Fruit fly (Drosophila melanogaster) whole organism, prepupa: ENCODE measurements around the gene svp.

ENCODE experiments used
- Blimp-1 ChIP-seq: fragments of 200-800 bp; sonication (Bioruptor generic); optimal IDR thresholded peaks from 3 replicates; lab custom pipeline; 2017; ENCODE audit warnings: missing biosample characterization, missing genetic modification characterization, mild to moderate bottlenecking, moderate library complexity, missing genetic modification reagents
- CG11294 ChIP-seq: fragments of 200-800 bp; sonication (Bioruptor generic); IDR thresholded peaks from 2 replicates; pipeline ENCODE4 v1.3.6; 2022; ENCODE audit warnings: missing biosample characterization, missing genetic modification characterization
- CG11902 ChIP-seq: fragments of 200-800 bp; sonication (Bioruptor generic); optimal IDR thresholded peaks from 3 replicates; lab custom pipeline; 2016; ENCODE audit warnings: missing biosample characterization, missing genetic modification characterization
- CG15336 ChIP-seq: fragments of 200-800 bp; sonication (Bioruptor generic); IDR thresholded peaks from 2 replicates; pipeline ENCODE4 v1.3.6; 2022; ENCODE audit warnings: missing biosample characterization, missing genetic modification characterization
- CG1621 ChIP-seq: fragments of 200-800 bp; sonication (Bioruptor generic); optimal IDR thresholded peaks from 3 replicates; lab custom pipeline; 2018; ENCODE audit warnings: missing biosample characterization, mild to moderate bottlenecking, missing genetic modification characterization
- CG3032 ChIP-seq: fragments of 200-800 bp; optimal IDR thresholded peaks from 2 replicates; lab custom pipeline; 2019; ENCODE audit warnings: missing biosample characterization, mild to moderate bottlenecking, missing genetic modification characterization, moderate library complexity
- CG31627 ChIP-seq: fragments of 200-800 bp; sonication (Bioruptor generic); optimal IDR thresholded peaks from 3 replicates; lab custom pipeline; 2016; ENCODE audit warnings: missing biosample characterization, missing genetic modification characterization
- CG3919 ChIP-seq: fragments of 200-800 bp; sonication (Bioruptor generic); optimal IDR thresholded peaks from 3 replicates; lab custom pipeline; 2016; ENCODE audit warnings: missing biosample characterization, missing genetic modification characterization
- CG4318 ChIP-seq: fragments of 200-800 bp; sonication (Bioruptor generic); optimal IDR thresholded peaks from 3 replicates; lab custom pipeline; 2017; ENCODE audit warnings: missing biosample characterization, mild to moderate bottlenecking, missing genetic modification characterization
- CG6792 ChIP-seq: fragments of 200-800 bp; sonication (Bioruptor generic); optimal IDR thresholded peaks from 3 replicates; lab custom pipeline; 2016; ENCODE audit warnings: missing biosample characterization, missing genetic modification characterization
- CG7368 ChIP-seq: fragments of 200-800 bp; sonication (Bioruptor generic); optimal IDR thresholded peaks from 3 replicates; lab custom pipeline; 2016; ENCODE audit warnings: missing biosample characterization, missing genetic modification characterization
- CG8632 ChIP-seq: fragments of 200-800 bp; sonication (Bioruptor generic); optimal IDR thresholded peaks from 3 replicates; lab custom pipeline; 2016; ENCODE audit warnings: missing biosample characterization, missing genetic modification characterization
- Eip78C ChIP-seq: fragments of 200-800 bp; sonication (Bioruptor generic); peaks from one replicate; lab custom pipeline; 2016; ENCODE audit warnings: missing biosample characterization, missing genetic modification characterization
- Eip93F ChIP-seq: fragments of 200-800 bp; sonication (Bioruptor generic); optimal IDR thresholded peaks from 2 replicates; lab custom pipeline; 2016; ENCODE audit warnings: missing biosample characterization, mild to moderate bottlenecking, missing genetic modification characterization
- Ets21C ChIP-seq: fragments of 200-800 bp; sonication (Bioruptor generic); optimal IDR thresholded peaks from 3 replicates; lab custom pipeline; 2016; ENCODE audit warnings: missing biosample characterization, missing genetic modification characterization
- Ets96B ChIP-seq: fragments of 200-800 bp; optimal IDR thresholded peaks from 2 replicates; lab custom pipeline; 2019; ENCODE audit warnings: missing biosample characterization, mild to moderate bottlenecking, missing genetic modification characterization, moderate library complexity
- Hr39 ChIP-seq: fragments of 200-800 bp; sonication (Bioruptor generic); optimal IDR thresholded peaks from 2 replicates; lab custom pipeline; 2016; ENCODE audit warnings: missing biosample characterization, missing genetic modification characterization
- Met ChIP-seq: fragments of 200-800 bp; sonication (Bioruptor generic); optimal IDR thresholded peaks from 3 replicates; lab custom pipeline; 2016; ENCODE audit warnings: missing biosample characterization, missing genetic modification characterization
- OdsH ChIP-seq: fragments of 200-800 bp; sonication (Bioruptor generic); optimal IDR thresholded peaks from 3 replicates; lab custom pipeline; 2016; ENCODE audit warnings: missing biosample characterization, missing genetic modification characterization
- Smox ChIP-seq: fragments of 200-800 bp; sonication (Bioruptor generic); optimal IDR thresholded peaks from 3 replicates; lab custom pipeline; 2016; ENCODE audit warnings: missing biosample characterization, missing genetic modification characterization
- Sox102F ChIP-seq: fragments of 200-800 bp; sonication (Bioruptor generic); optimal IDR thresholded peaks from 2 replicates; lab custom pipeline; 2016; ENCODE audit warnings: missing biosample characterization, mild to moderate bottlenecking, missing genetic modification characterization
- Sox14 ChIP-seq: fragments of 200-800 bp; sonication (Bioruptor generic); optimal IDR thresholded peaks from 3 replicates; lab custom pipeline; 2016; ENCODE audit warnings: missing biosample characterization, missing genetic modification characterization
- acj6 ChIP-seq: fragments of 200-800 bp; sonication (Bioruptor generic); optimal IDR thresholded peaks from 3 replicates; lab custom pipeline; 2016; ENCODE audit warnings: missing biosample characterization, missing genetic modification characterization
- cyc ChIP-seq: fragments of 200-800 bp; sonication (Bioruptor generic); optimal IDR thresholded peaks from 3 replicates; lab custom pipeline; 2016; ENCODE audit warnings: missing biosample characterization, missing genetic modification characterization
- dsx ChIP-seq: fragments of 200-800 bp; optimal IDR thresholded peaks from 3 replicates; lab custom pipeline; 2019; ENCODE audit warnings: missing biosample characterization, mild to moderate bottlenecking, missing genetic modification characterization, moderate library complexity; ENCODE audit not compliant: poor library complexity, severe bottlenecking
- esn ChIP-seq: fragments of 200-800 bp; sonication (Bioruptor generic); optimal IDR thresholded peaks from 2 replicates; lab custom pipeline; 2016; ENCODE audit warnings: missing biosample characterization, mild to moderate bottlenecking, missing genetic modification characterization, moderate library complexity
- fd85E ChIP-seq: fragments of 200-800 bp; sonication (Bioruptor generic); optimal IDR thresholded peaks from 3 replicates; lab custom pipeline; 2016; ENCODE audit warnings: missing biosample characterization, missing genetic modification characterization
- lz ChIP-seq: fragments of 200-800 bp; sonication (Bioruptor generic); optimal IDR thresholded peaks from 3 replicates; lab custom pipeline; 2016; ENCODE audit warnings: missing biosample characterization, missing genetic modification characterization
- net ChIP-seq: fragments of 200-800 bp; sonication (Bioruptor generic); optimal IDR thresholded peaks from 3 replicates; lab custom pipeline; 2016; ENCODE audit warnings: missing biosample characterization, missing genetic modification characterization
- pdm3 ChIP-seq: fragments of 200-800 bp; sonication (Bioruptor generic); optimal IDR thresholded peaks from 3 replicates; lab custom pipeline; 2016; ENCODE audit warnings: missing biosample characterization, missing genetic modification characterization
- ss ChIP-seq, 2 experiments: fragments of 200-800 bp; sonication (Bioruptor generic); optimal IDR thresholded peaks; 2 replicates in 1 of 2; 3 replicates in 1 of 2; lab custom pipeline; 2017 to 2018; ENCODE audit warnings: mild to moderate bottlenecking in 2 of 2, missing biosample characterization in 2 of 2, missing genetic modification characterization in 2 of 2, moderate library complexity in 1 of 2
- svp ChIP-seq: fragments of 200-800 bp; sonication (Bioruptor generic); peaks from one replicate; lab custom pipeline; 2016; ENCODE audit warnings: missing biosample characterization, missing genetic modification characterization
- topi ChIP-seq: fragments of 200-800 bp; sonication (Bioruptor generic); optimal IDR thresholded peaks from 3 replicates; lab custom pipeline; 2016; ENCODE audit warnings: missing biosample characterization, missing genetic modification characterization

The svp gene

DNA sequence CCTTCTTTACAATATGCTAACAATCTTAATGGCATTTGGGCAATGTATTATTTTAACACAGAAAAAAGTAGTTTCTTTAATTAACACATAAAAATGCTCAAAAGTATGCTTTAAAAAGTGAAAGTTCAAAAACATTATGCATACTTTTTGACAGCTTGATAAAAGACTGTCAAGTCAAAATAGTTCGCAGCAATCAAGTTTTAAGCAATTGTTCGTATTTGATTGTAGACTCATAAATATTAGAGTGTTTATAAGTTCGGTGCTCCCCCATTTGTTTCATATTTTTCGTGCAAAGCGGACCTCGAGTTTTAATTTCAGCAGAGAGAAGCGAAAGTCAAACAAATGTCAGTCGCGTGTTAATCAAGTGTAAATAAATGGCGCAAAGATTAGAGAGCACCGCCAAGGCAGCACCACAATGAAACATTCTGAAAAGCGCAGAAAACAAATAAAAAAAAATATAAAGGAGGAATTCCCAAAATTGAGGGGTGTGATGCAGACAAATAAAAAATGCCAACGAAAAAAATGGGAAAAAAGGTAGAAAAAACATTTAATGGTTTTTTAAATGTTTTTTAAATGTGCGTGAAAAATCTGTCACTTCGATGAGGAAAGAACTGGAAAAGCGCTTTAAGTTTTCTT is 86.5 kb downstream of the svp start:
- no peak for TF ChIP-seq CG15336 (GFP tag; lab: Robert Waterston, UW)
- TF ChIP-seq net (GFP tag; lab: Kevin White, UChicago), result no peak
- TF ChIP-seq Smox (GFP tag; lab: Kevin White, UChicago), result peak; percentile 18
- TF ChIP-seq CG6792 (GFP tag; lab: Kevin White, UChicago), result no peak
- peak; percentile 85 for TF ChIP-seq svp (GFP tag; lab: Kevin White, UChicago)
- peak; percentile 15 for TF ChIP-seq Sox102F (GFP tag; lab: Kevin White, UChicago)
- no peak for TF ChIP-seq dsx (GFP tag; lab: Kevin White, UChicago)
- no peak for TF ChIP-seq Sox14
- TF ChIP-seq CG31627 (GFP tag; lab: Kevin White, UChicago), result peak; percentile 49
- TF ChIP-seq esn, result peak; percentile 51
- TF ChIP-seq fd85E, result no peak
- peak; percentile 36 for TF ChIP-seq Ets21C (GFP tag; lab: Kevin White, UChicago)
- no peak for TF ChIP-seq CG7368 (GFP tag; lab: Kevin White, UChicago)
- TF ChIP-seq Eip78C (GFP tag; lab: Kevin White, UChicago), result peak; percentile 68
- TF ChIP-seq Hr39 (GFP tag; lab: Kevin White, UChicago), result peak; percentile 50
- TF ChIP-seq Blimp-1 (GFP tag; lab: Kevin White, UChicago), result peak; percentile 15
- peak; percentile 30 for TF ChIP-seq cyc (GFP tag; lab: Kevin White, UChicago)
- TF ChIP-seq Ets96B, result no peak
- TF ChIP-seq CG3032, result no peak
- peak; percentile 24 for TF ChIP-seq lz
- peak; percentile 45 for TF ChIP-seq topi (GFP tag; lab: Kevin White, UChicago)
- peak; percentile 50 for TF ChIP-seq Met (GFP tag; lab: Kevin White, UChicago)

DNA sequence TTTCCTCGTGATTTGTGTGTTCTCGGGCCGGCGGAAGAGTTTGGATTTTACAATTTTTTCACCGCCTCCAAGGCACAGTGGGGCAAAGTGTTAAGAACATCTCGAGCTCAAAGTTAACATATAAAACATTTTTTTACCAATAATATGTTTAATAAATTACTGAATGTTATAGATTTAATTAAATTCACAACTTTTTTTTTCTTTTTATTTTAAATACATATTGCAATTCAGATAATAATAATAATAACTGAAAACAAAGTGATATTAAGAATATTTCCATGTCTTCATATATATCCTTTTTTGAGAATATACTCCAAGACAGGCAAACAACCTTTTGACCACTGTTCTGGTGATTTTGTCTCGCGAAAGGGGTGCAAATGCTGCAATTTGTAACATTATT is 87.5 kb downstream of the svp start:
- no peak for TF ChIP-seq net (GFP tag; lab: Kevin White, UChicago)
- TF ChIP-seq svp (GFP tag; lab: Kevin White, UChicago), result peak; percentile 3
- TF ChIP-seq, all 60 proteins: peak for 1

DNA sequence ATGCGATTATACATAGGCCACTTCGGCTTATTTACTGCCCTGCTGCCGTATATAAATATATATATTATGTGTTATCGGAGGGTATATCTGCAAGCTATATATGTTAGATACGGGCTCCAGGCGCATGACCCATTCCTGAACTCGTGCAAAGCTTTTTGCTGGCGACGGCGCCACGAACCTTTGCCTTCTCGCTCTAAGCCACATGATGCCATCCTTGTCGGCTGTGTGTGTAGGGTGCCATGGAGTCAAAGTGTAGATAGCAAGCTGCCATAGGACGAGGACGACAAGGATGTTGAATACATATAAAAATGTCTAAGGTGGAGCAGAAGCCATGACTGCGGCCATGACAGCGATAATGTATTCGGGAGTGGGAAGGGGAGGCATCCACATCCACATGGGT is 89.1 kb downstream of the svp start:
- TF ChIP-seq svp (GFP tag; lab: Kevin White, UChicago) (peak; percentile 28), fd85E (no peak)

DNA sequence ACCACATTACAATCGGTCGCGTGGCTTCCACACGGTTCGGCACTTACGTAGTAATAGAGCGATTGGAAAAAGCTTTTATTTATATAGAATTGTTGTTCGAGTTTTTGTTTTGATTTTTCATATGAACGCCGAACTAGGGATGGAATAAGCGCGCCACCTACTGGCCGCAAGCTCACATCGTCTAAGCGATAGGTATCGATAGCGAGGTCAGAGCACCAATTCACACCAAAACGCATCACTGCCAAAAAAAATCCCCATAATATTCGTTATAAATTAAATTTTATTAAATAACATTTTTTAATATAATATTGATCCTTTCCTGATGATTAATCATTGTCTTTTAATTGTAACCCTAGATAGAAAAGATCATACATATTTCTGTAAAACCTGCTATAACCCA is 92.0 kb downstream of the svp start, which contains the start of gene CG10038:
CG10038 (minus strand) TSS at position 148 of the 400 bp plus-strand sequence.
- TF ChIP-seq CG11294 (GFP tag; lab: Robert Waterston, UW) (no peak), acj6 (peak; percentile 20), pdm3 (GFP tag; lab: Kevin White, UChicago) (peak; percentile 35), lz (peak; percentile 27), CG11902 (no peak), CG4318 (no peak), CG3032 (peak; percentile 12), CG8632 (GFP tag; lab: Kevin White, UChicago) (no peak), CG6792 (GFP tag; lab: Kevin White, UChicago) (peak; percentile 18), Blimp-1 (GFP tag; lab: Kevin White, UChicago) (no peak), Eip93F (GFP tag; lab: Kevin White, UChicago) (no peak), ss (GFP tag; optimal IDR thresholded peaks at IDR 0.05; lab: Kevin White, UChicago) (no peak), CG1621 (tag; lab: Kevin White, UChicago) (no peak), OdsH (GFP tag; lab: Kevin White, UChicago) (no peak), topi (GFP tag; lab: Kevin White, UChicago) (peak; percentile 20), CG3919 (GFP tag; lab: Kevin White, UChicago) (peak; percentile 14), esn (peak; percentile 45), CG31627 (GFP tag; lab: Kevin White, UChicago) (peak; percentile 24), cyc (GFP tag; lab: Kevin White, UChicago) (peak; percentile 36), svp (GFP tag; lab: Kevin White, UChicago) (peak; percentile 86), Hr39 (GFP tag; lab: Kevin White, UChicago) (peak; percentile 21), Met (GFP tag; lab: Kevin White, UChicago) (peak; percentile 28)
